Fruit fly (Drosophila melanogaster): ENCODE data around the gene BORCS6.

BORCS6 gene

dm6 chr3L:511755-512209 lies 28.9 kb upstream of the BORCS6 start:
- TF ChIP-seq CG7101 (tag; optimal IDR thresholded peaks at IDR 0.05) (peak; percentile 74), CG12768 (GFP tag; optimal IDR thresholded peaks at IDR 0.05) (peak; percentile 51), toe (GFP tag; optimal IDR thresholded peaks at IDR 0.05) (peak; percentile 2), Clk (GFP tag; optimal IDR thresholded peaks at IDR 0.05) (no peak), cic (GFP tag; optimal IDR thresholded peaks at IDR 0.05) (no peak), kay (GFP tag; ENCODE audit: borderline replicate concordance) (peak; percentile 87), Hr96 (GFP tag; optimal IDR thresholded peaks at IDR 0.05) (peak; percentile 24), bab1 (GFP tag; optimal IDR thresholded peaks at IDR 0.05) (no peak), CG14711 (tag; optimal IDR thresholded peaks at IDR 0.05) (peak; percentile 62), CG7045 (GFP tag; optimal IDR thresholded peaks at IDR 0.05) (peak; percentile 39), CG33017 (tag; optimal IDR thresholded peaks at IDR 0.05) (peak; percentile 59), Mnt (GFP tag; optimal IDR thresholded peaks at IDR 0.05) (peak; percentile 12), CG5204 (GFP tag; optimal IDR thresholded peaks at IDR 0.05) (peak; percentile 42), ovo (GFP tag; optimal IDR thresholded peaks at IDR 0.05) (no peak), tj (GFP tag; optimal IDR thresholded peaks at IDR 0.05) (peak; percentile 17), cnc (optimal IDR thresholded peaks at IDR 0.05) (no peak), CG11617 (GFP tag; optimal IDR thresholded peaks at IDR 0.05) (peak; percentile 67), CG1620 (GFP tag; optimal IDR thresholded peaks at IDR 0.05) (no peak), pad (GFP tag; optimal IDR thresholded peaks at IDR 0.05) (peak; percentile 9), Crg-1 (GFP tag; optimal IDR thresholded peaks at IDR 0.05) (no peak)

dm6 chr3L:513656-514055 lies 27.0 kb upstream of the BORCS6 start:
- TF ChIP-seq tj (GFP tag; optimal IDR thresholded peaks at IDR 0.05), result no peak
- TF ChIP-seq CG14711 (tag; optimal IDR thresholded peaks at IDR 0.05), result no peak
- no peak for TF ChIP-seq Crg-1 (GFP tag; optimal IDR thresholded peaks at IDR 0.05)
- no peak for TF ChIP-seq CG7101 (tag; optimal IDR thresholded peaks at IDR 0.05)
- no peak for TF ChIP-seq CG33017 (tag; optimal IDR thresholded peaks at IDR 0.05)
- no peak for TF ChIP-seq Mnt (GFP tag; optimal IDR thresholded peaks at IDR 0.05)
- TF ChIP-seq Clk (GFP tag; optimal IDR thresholded peaks at IDR 0.05), result no peak
- TF ChIP-seq CG5204 (GFP tag; optimal IDR thresholded peaks at IDR 0.05), result no peak
- TF ChIP-seq ovo (GFP tag; optimal IDR thresholded peaks at IDR 0.05), result no peak
- no peak for TF ChIP-seq CG11617 (GFP tag; optimal IDR thresholded peaks at IDR 0.05)
- TF ChIP-seq CG7045 (GFP tag; optimal IDR thresholded peaks at IDR 0.05), result no peak
- no peak for TF ChIP-seq Hr96 (GFP tag; optimal IDR thresholded peaks at IDR 0.05)
- TF ChIP-seq bab1 (GFP tag; optimal IDR thresholded peaks at IDR 0.05), result no peak

- no peak for TF ChIP-seq CG12768 (GFP tag; optimal IDR thresholded peaks at IDR 0.05)
- TF ChIP-seq toe (GFP tag; optimal IDR thresholded peaks at IDR 0.05), result no peak
- no peak for TF ChIP-seq pad (GFP tag; optimal IDR thresholded peaks at IDR 0.05)
- no peak for TF ChIP-seq Crg-1 (GFP tag; optimal IDR thresholded peaks at IDR 0.05)
- TF ChIP-seq CG14711 (tag; optimal IDR thresholded peaks at IDR 0.05), result no peak
- peak; percentile 94 for TF ChIP-seq tj (GFP tag; optimal IDR thresholded peaks at IDR 0.05)
- no peak for TF ChIP-seq kay (GFP tag; ENCODE audit: borderline replicate concordance)
These were observed 25.0 kb upstream of the BORCS6 start for dm6 chr3L:515614-516013.

dm6 chr3L:516544-516943 lies 24.1 kb upstream of the BORCS6 start:
- TF ChIP-seq CG33017 (tag; optimal IDR thresholded peaks at IDR 0.05) (no peak), CG12768 (GFP tag; optimal IDR thresholded peaks at IDR 0.05) (no peak), pad (GFP tag; optimal IDR thresholded peaks at IDR 0.05) (no peak), Crg-1 (GFP tag; optimal IDR thresholded peaks at IDR 0.05) (no peak)

dm6 chr3L:516948-517599 lies 23.6 kb upstream of the BORCS6 start:
- TF ChIP-seq Clk (GFP tag; optimal IDR thresholded peaks at IDR 0.05) (no peak), CG12768 (GFP tag; optimal IDR thresholded peaks at IDR 0.05) (no peak), CG11617 (GFP tag; optimal IDR thresholded peaks at IDR 0.05) (no peak), Crg-1 (GFP tag; optimal IDR thresholded peaks at IDR 0.05) (no peak), Hr96 (GFP tag; optimal IDR thresholded peaks at IDR 0.05) (no peak), CG33017 (tag; optimal IDR thresholded peaks at IDR 0.05) (no peak), tj (GFP tag; optimal IDR thresholded peaks at IDR 0.05) (no peak), Mnt (GFP tag; optimal IDR thresholded peaks at IDR 0.05) (no peak), bab1 (GFP tag; optimal IDR thresholded peaks at IDR 0.05) (no peak), CG7045 (GFP tag; optimal IDR thresholded peaks at IDR 0.05) (no peak), cnc (optimal IDR thresholded peaks at IDR 0.05) (no peak)

- TF ChIP-seq CG11617 (GFP tag; optimal IDR thresholded peaks at IDR 0.05) (no peak), Hr96 (GFP tag; optimal IDR thresholded peaks at IDR 0.05) (no peak), Crg-1 (GFP tag; optimal IDR thresholded peaks at IDR 0.05) (no peak), Clk (GFP tag; optimal IDR thresholded peaks at IDR 0.05) (no peak), cic (GFP tag; optimal IDR thresholded peaks at IDR 0.05) (no peak)
These were observed 20.0 kb upstream of the BORCS6 start for dm6 chr3L:520465-521216.

- no peak for TF ChIP-seq bab1 (GFP tag; optimal IDR thresholded peaks at IDR 0.05)
- TF ChIP-seq Clk (GFP tag; optimal IDR thresholded peaks at IDR 0.05), result no peak
- TF ChIP-seq Crg-1 (GFP tag; optimal IDR thresholded peaks at IDR 0.05), result no peak
- no peak for TF ChIP-seq Mnt (GFP tag; optimal IDR thresholded peaks at IDR 0.05)
- no peak for TF ChIP-seq toe (GFP tag; optimal IDR thresholded peaks at IDR 0.05)
- TF ChIP-seq CG33017 (tag; optimal IDR thresholded peaks at IDR 0.05), result no peak
These were observed 16.4 kb upstream of the BORCS6 start for dm6 chr3L:524246-524645.

All from whole organism, adult.